6 worm cellular contexts compared by ENCODE assay signal in the genomic region with DNA sequence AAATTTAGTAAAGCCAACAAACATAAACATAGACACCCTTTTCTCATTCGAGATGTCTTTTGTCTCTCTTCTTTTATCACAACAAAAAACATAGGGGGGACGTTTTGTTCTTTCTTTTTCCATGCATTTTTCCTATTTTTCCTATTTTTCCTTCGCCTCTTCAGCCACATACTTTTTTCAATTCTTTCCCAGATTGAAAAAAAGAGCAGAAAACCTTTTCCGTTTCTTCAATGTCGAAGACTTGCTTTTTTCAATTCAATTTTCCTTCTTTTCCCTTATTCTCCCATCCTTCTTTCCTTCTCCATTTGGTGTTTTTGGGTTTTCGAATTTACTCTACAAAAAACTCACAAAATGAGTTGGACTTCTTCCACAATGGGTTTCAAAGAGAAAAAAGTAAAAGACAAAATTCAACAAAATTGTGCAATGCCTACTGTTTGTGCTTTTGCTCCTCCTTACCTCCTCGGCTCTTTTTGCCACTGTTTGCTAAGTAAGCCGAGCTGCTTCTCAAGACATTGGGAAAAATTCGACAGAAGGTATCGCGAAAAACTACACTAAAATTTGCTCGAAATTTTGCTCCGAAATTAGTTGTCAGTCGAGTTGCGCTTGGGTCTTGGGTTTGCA.
TF ChIP-seq lines count a peak whose summit lies in the region.

No protein-coding gene starts in this region.

TF ChIP-seq in whole organism, L1 larva, 84 proteins besides CTCF, POLR2A, EP300 and RAD21:
- TF ChIP-seq lin-14 (GFP tag; optimal IDR thresholded peaks at IDR 0.05; lab: Kevin White, UChicago) (peak; percentile 66), ztf-4 (tag; optimal IDR thresholded peaks at IDR 0.05; lab: Kevin White, UChicago) (no peak), fkh-10 (GFP tag; optimal IDR thresholded peaks at IDR 0.05; lab: Kevin White, UChicago) (peak; percentile 89), mdl-1 (tag; optimal IDR thresholded peaks at IDR 0.05; lab: Kevin White, UChicago) (no peak)

TF ChIP-seq in whole organism, L2 larva, 48 proteins besides CTCF, POLR2A, EP300 and RAD21:
- TF ChIP-seq nhr-6 (tag; optimal IDR thresholded peaks at IDR 0.05; lab: Kevin White, UChicago) (no peak), nhr-23 (tag; optimal IDR thresholded peaks at IDR 0.05; lab: Kevin White, UChicago) (no peak), sem-4 (tag; optimal IDR thresholded peaks at IDR 0.05; lab: Kevin White, UChicago) (no peak), nhr-237 (tag; optimal IDR thresholded peaks at IDR 0.05; lab: Kevin White, UChicago) (no peak), nhr-129 (tag; optimal IDR thresholded peaks at IDR 0.05; lab: Kevin White, UChicago) (peak; percentile 12), unc-55 (GFP tag; optimal IDR thresholded peaks at IDR 0.05; lab: Kevin White, UChicago) (peak; percentile 44)

TF ChIP-seq in whole organism, L3 larva, 47 proteins besides CTCF, POLR2A, EP300 and RAD21:
- no peak for TF ChIP-seq elt-3 (tag; optimal IDR thresholded peaks at IDR 0.05; lab: Kevin White, UChicago)
- TF ChIP-seq pha-4 (tag; optimal IDR thresholded peaks at IDR 0.05; lab: Kevin White, UChicago): peak; percentile 27
- no peak for TF ChIP-seq unc-39 (tag; optimal IDR thresholded peaks at IDR 0.05; lab: Kevin White, UChicago)
- peak; percentile 89 for TF ChIP-seq fkh-10 (GFP tag; optimal IDR thresholded peaks at IDR 0.05; lab: Kevin White, UChicago)

TF ChIP-seq in whole organism, L4 larva, 104 proteins besides CTCF, POLR2A, EP300 and RAD21:
- TF ChIP-seq unc-62 (GFP tag; optimal IDR thresholded peaks at IDR 0.05 in 1 of 2; lab: Kevin White, UChicago) (peak in 1 of 2 experiments; percentile 91), unc-62 (tag; optimal IDR thresholded peaks at IDR 0.05; lab: Kevin White, UChicago) (no peak), Y105C5A.15 (GFP tag; IDR thresholded peaks at IDR 0.05; lab: Robert Waterston, UW) (no peak), nhr-102 (tag; optimal IDR thresholded peaks at IDR 0.05; lab: Kevin White, UChicago) (no peak), skn-1 (tag; optimal IDR thresholded peaks at IDR 0.05; lab: Kevin White, UChicago) (no peak), F26F4.8 (GFP tag; conservative IDR thresholded peaks at IDR 0.05; lab: Robert Waterston, UW) (no peak), dve-1 (tag; optimal IDR thresholded peaks at IDR 0.05; lab: Kevin White, UChicago; ENCODE audit: insufficient read depth) (peak; percentile 14), dmd-6 (GFP tag; IDR thresholded peaks at IDR 0.05; lab: Robert Waterston, UW) (no peak), ces-1 (GFP tag; optimal IDR thresholded peaks at IDR 0.05; lab: Kevin White, UChicago) (no peak), fkh-10 (GFP tag; optimal IDR thresholded peaks at IDR 0.05; lab: Kevin White, UChicago) (peak; percentile 75), tag-97 (GFP tag; IDR thresholded peaks at IDR 0.05; lab: Robert Waterston, UW) (no peak), lin-15B (tag; optimal IDR thresholded peaks at IDR 0.05; lab: Kevin White, UChicago) (no peak), ztf-7 (tag; optimal IDR thresholded peaks at IDR 0.05; lab: Kevin White, UChicago) (no peak)

TF ChIP-seq in whole organism, late embryonic, 69 proteins besides CTCF, POLR2A, EP300 and RAD21:
- TF ChIP-seq ceh-22 (tag; optimal IDR thresholded peaks at IDR 0.05; lab: Kevin White, UChicago): no peak
- no peak for TF ChIP-seq sox-2 (GFP tag; IDR thresholded peaks at IDR 0.05; lab: Robert Waterston, UW)
- no peak for TF ChIP-seq lin-11 (tag; optimal IDR thresholded peaks at IDR 0.05; lab: Kevin White, UChicago)
- TF ChIP-seq C38D4.7 (GFP tag; optimal IDR thresholded peaks at IDR 0.05; lab: Kevin White, UChicago): no peak
- TF ChIP-seq ceh-2 (tag; optimal IDR thresholded peaks at IDR 0.05; lab: Kevin White, UChicago): no peak
- TF ChIP-seq hlh-6 (tag; optimal IDR thresholded peaks at IDR 0.05; lab: Kevin White, UChicago): peak; percentile 34
- no peak for TF ChIP-seq ztf-16 (tag; optimal IDR thresholded peaks at IDR 0.05; lab: Kevin White, UChicago)
- TF ChIP-seq unc-42 (tag; optimal IDR thresholded peaks at IDR 0.05; lab: Kevin White, UChicago): peak; percentile 78
- no peak for TF ChIP-seq pha-2 (tag; optimal IDR thresholded peaks at IDR 0.05; lab: Kevin White, UChicago)

TF ChIP-seq in whole organism, mixed stage, embryonic, 35 proteins besides CTCF, POLR2A, EP300 and RAD21:
- TF ChIP-seq lin-13 (tag; optimal IDR thresholded peaks at IDR 0.05; lab: Kevin White, UChicago): no peak
- peak; percentile 58 for TF ChIP-seq ces-1 (GFP tag; optimal IDR thresholded peaks at IDR 0.05; lab: Kevin White, UChicago)

Comparison
In these comparisons a context has a peak if more than half of its experiments do, and no peak if none do; other contexts are left out.
1. Of the 29 proteins assayed by ChIP-seq in both whole organism, L4 larva and whole organism, L1 larva: peak only in whole organism, L4 larva: none; only in whole organism, L1 larva: none; in both: fkh-10; in neither: 27; mixed calls (peak in some experiments, not most) for 1.